Worm (Caenorhabditis elegans) whole organism, late embryonic: ENCODE data around the gene W09D10.5.

Experiments used
- ceh-18 ChIP-seq: sonication (generic microtip); optimal IDR thresholded peaks from 2 replicates; lab custom pipeline; 2016; ENCODE audit warnings: missing genetic modification characterization, missing compliant biosample characterization
- ceh-19 ChIP-seq: fragments of 200-800 bp; sonication (Bioruptor generic); optimal IDR thresholded peaks from 2 replicates; lab custom pipeline; 2018; ENCODE audit warnings: mild to moderate bottlenecking, missing genetic modification characterization, missing compliant biosample characterization
- ceh-2 ChIP-seq: sonication (generic microtip); optimal IDR thresholded peaks from 2 replicates; lab custom pipeline; 2016; ENCODE audit warnings: missing genotype, missing genetic modification characterization, missing compliant biosample characterization
- dve-1 ChIP-seq: sonication (generic microtip); optimal IDR thresholded peaks from 2 replicates; lab custom pipeline; 2017; ENCODE audit warnings: antibody characterized with exemption, mild to moderate bottlenecking, missing genetic modification characterization, missing compliant biosample characterization
- eyg-1 ChIP-seq: sonication (generic microtip); optimal IDR thresholded peaks from 2 replicates; lab custom pipeline; 2016; ENCODE audit warnings: missing genotype, missing genetic modification characterization, missing compliant biosample characterization
- lin-11 ChIP-seq: fragments of 200-800 bp; sonication (Bioruptor generic); optimal IDR thresholded peaks from 2 replicates; lab custom pipeline; 2018; ENCODE audit warnings: mild to moderate bottlenecking, missing genetic modification characterization, missing compliant biosample characterization
- nfya-1 ChIP-seq: sonication (generic microtip); optimal IDR thresholded peaks from 2 replicates; lab custom pipeline; 2017; ENCODE audit warnings: missing genetic modification characterization, mild to moderate bottlenecking, missing compliant biosample characterization, antibody characterized with exemption, moderate library complexity
- nhr-11 ChIP-seq: fragments of 150-350 bp; optimal IDR thresholded peaks from 2 replicates; lab custom pipeline; 2014; ENCODE audit warnings: missing biosample characterization, missing genetic modification characterization
- nhr-232 ChIP-seq: sonication (generic microtip); optimal IDR thresholded peaks from 2 replicates; lab custom pipeline; 2016; ENCODE audit warnings: missing genetic modification characterization, missing compliant biosample characterization
- pqm-1 ChIP-seq: sonication (generic microtip); optimal IDR thresholded peaks from 2 replicates; lab custom pipeline; 2016; ENCODE audit warnings: missing genetic modification characterization, missing compliant biosample characterization
- sdc-2 ChIP-seq: sonication (generic microtip); optimal IDR thresholded peaks from 2 replicates; lab custom pipeline; 2016; ENCODE audit warnings: missing genotype, missing genetic modification characterization, missing compliant biosample characterization
- sox-4 ChIP-seq: sonication (generic microtip); optimal IDR thresholded peaks from 2 replicates; lab custom pipeline; 2017; ENCODE audit warnings: mild to moderate bottlenecking, missing genetic modification characterization, inconsistent platforms, missing compliant biosample characterization
- tbx-2 ChIP-seq: sonication (generic microtip); optimal IDR thresholded peaks from 2 replicates; lab custom pipeline; 2016; ENCODE audit warnings: missing genetic modification characterization, missing compliant biosample characterization
- tbx-7 ChIP-seq: sonication (generic microtip); optimal IDR thresholded peaks from 2 replicates; lab custom pipeline; 2016; ENCODE audit warnings: missing genotype, missing genetic modification characterization, missing compliant biosample characterization
- ttx-3 ChIP-seq: sonication (generic microtip); optimal IDR thresholded peaks from 2 replicates; lab custom pipeline; 2016; ENCODE audit warnings: missing genetic modification reagents, missing genetic modification characterization, missing compliant biosample characterization
- zip-5 ChIP-seq: sonication (generic microtip); optimal IDR thresholded peaks from 2 replicates; lab custom pipeline; 2016; ENCODE audit warnings: missing genetic modification characterization, missing compliant biosample characterization

Gene W09D10.5

ce11 chrIII:10671894-10672293, 39.4 kb downstream of the W09D10.5 start:
- TF ChIP-seq dve-1 (tag; lab: Kevin White, UChicago) (no peak), ceh-19 (GFP tag; lab: Kevin White, UChicago) (peak; percentile 44)

ce11 chrIII:10666640-10667039, 44.7 kb downstream of the W09D10.5 start:
- TF ChIP-seq nhr-232 (no peak), ceh-2 (tag; lab: Kevin White, UChicago) (no peak), ceh-18 (no peak), tbx-7 (tag; lab: Kevin White, UChicago) (no peak), nfya-1 (tag; lab: Kevin White, UChicago) (no peak), nhr-11 (tag; lab: Kevin White, UChicago) (no peak), eyg-1 (tag; lab: Kevin White, UChicago) (no peak), zip-5 (tag; lab: Kevin White, UChicago) (no peak), ttx-3 (tag; lab: Kevin White, UChicago) (no peak), dve-1 (tag; lab: Kevin White, UChicago) (no peak)
- TF ChIP-seq, all 69 proteins: peak for 0

ce11 chrIII:10661292-10661691, 50.0 kb downstream of the W09D10.5 start:
- no peak for TF ChIP-seq pqm-1 (tag; lab: Kevin White, UChicago)
- TF ChIP-seq sdc-2 (tag; lab: Kevin White, UChicago): no peak
- no peak for TF ChIP-seq sox-4 (tag; lab: Kevin White, UChicago)
- no peak for TF ChIP-seq ceh-19 (GFP tag; lab: Kevin White, UChicago)
- no peak for TF ChIP-seq lin-11 (tag; lab: Kevin White, UChicago)
- no peak for TF ChIP-seq tbx-2 (tag; lab: Kevin White, UChicago)
